Fruit fly (Drosophila melanogaster): ENCODE data around the gene VhaPPA1-1.

VhaPPA1-1 gene

DNA sequence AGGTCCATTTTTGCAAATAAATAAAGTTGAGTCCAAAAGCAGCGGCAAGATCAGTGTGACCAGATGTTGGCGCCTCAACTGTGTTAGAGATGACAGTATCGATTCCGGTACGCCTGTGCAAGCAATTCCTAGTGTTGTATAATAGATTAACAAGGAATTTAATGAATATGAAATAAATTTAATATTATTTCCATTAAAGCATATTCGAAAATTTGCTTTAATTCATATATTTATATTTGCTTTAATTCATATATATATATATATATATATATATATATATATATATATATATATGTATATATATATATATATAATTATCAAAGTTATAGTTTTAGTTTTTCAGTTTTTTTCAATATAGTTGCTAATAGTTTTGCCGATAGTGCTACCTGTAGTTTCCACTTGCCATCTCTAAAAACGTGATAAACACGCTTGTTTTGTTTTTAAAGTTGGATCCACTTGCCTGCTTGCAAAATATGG lies 5.5 kb downstream of the VhaPPA1-1 start, which contains the start of the genes Nup93-2 and CG3817:
Nup93-2 (minus strand) TSS at position 93 of the 477 bp plus-strand sequence.
CG3817 (plus strand) TSS at position 460 of the 477 bp plus-strand sequence.
- no peak for TF ChIP-seq CG6808 (GFP tag; optimal IDR thresholded peaks at IDR 0.05)
- TF ChIP-seq CG7368 (GFP tag; optimal IDR thresholded peaks at IDR 0.05), result peak; percentile 18
- no peak for TF ChIP-seq fkh (GFP tag; optimal IDR thresholded peaks at IDR 0.05)
- TF ChIP-seq CG6276 (GFP tag; optimal IDR thresholded peaks at IDR 0.05), result no peak
- TF ChIP-seq Sox14 (GFP tag; optimal IDR thresholded peaks at IDR 0.05), result peak; percentile 23
- TF ChIP-seq CG11902 (GFP tag; optimal IDR thresholded peaks at IDR 0.05), result peak; percentile 46
- TF ChIP-seq Hr39 (GFP tag; optimal IDR thresholded peaks at IDR 0.05), result peak; percentile 52
- peak; percentile 40 for TF ChIP-seq acj6 (GFP tag; optimal IDR thresholded peaks at IDR 0.05)
- TF ChIP-seq CG8319 (GFP tag; optimal IDR thresholded peaks at IDR 0.05), result peak; percentile 48
- TF ChIP-seq CG6854 (GFP tag; optimal IDR thresholded peaks at IDR 0.05), result no peak
- TF ChIP-seq Gug (GFP tag; IDR thresholded peaks at IDR 0.05), result no peak
- peak; percentile 45 for TF ChIP-seq Eip75B (GFP tag; optimal IDR thresholded peaks at IDR 0.05)
- no peak for TF ChIP-seq pdm3 (GFP tag; optimal IDR thresholded peaks at IDR 0.05)
- no peak for TF ChIP-seq net (GFP tag; optimal IDR thresholded peaks at IDR 0.05)
- peak; percentile 72 for TF ChIP-seq lz (GFP tag; optimal IDR thresholded peaks at IDR 0.05)
- no peak for TF ChIP-seq Sox102F (GFP tag; optimal IDR thresholded peaks at IDR 0.05)
- 0 out of 2 replicates have a peak, but pooled peaks have one; percentile 33 for TF ChIP-seq CG11294 (GFP tag; IDR thresholded peaks at IDR 0.05)
- peak; percentile 92 for TF ChIP-seq Eip78C (GFP tag)
- TF ChIP-seq fd59A (GFP tag; optimal IDR thresholded peaks at IDR 0.05), result no peak
- no peak for TF ChIP-seq Hr4 (GFP tag; optimal IDR thresholded peaks at IDR 0.05)
- TF ChIP-seq topi (GFP tag; optimal IDR thresholded peaks at IDR 0.05), result peak; percentile 58
- peak; percentile 70 for TF ChIP-seq esn (GFP tag; optimal IDR thresholded peaks at IDR 0.05)
- TF ChIP-seq CG16779 (tag; optimal IDR thresholded peaks at IDR 0.05), result no peak
- TF ChIP-seq CG10631 (GFP tag; optimal IDR thresholded peaks at IDR 0.05), result no peak
- no peak for TF ChIP-seq CG11762 (GFP tag; optimal IDR thresholded peaks at IDR 0.05; ENCODE audit: insufficient read depth)
- TF ChIP-seq Ets21C (GFP tag; optimal IDR thresholded peaks at IDR 0.05), result peak; percentile 29
- TF ChIP-seq CG6163 (GFP tag; IDR thresholded peaks at IDR 0.05), result peak; percentile 68; the same call in 2 of the 3 replicates
- TF ChIP-seq achi (GFP tag; optimal IDR thresholded peaks at IDR 0.05), result no peak
- no peak for TF ChIP-seq CG4318 (GFP tag; optimal IDR thresholded peaks at IDR 0.05)
- TF ChIP-seq ss (GFP tag; optimal IDR thresholded peaks at IDR 0.05), result no peak
- no peak for TF ChIP-seq Hr38 (GFP tag; optimal IDR thresholded peaks at IDR 0.05)
- TF ChIP-seq dsx (GFP tag; optimal IDR thresholded peaks at IDR 0.05; ENCODE audit: poor library complexity, severe bottlenecking), result peak; percentile 64
- TF ChIP-seq CG10669 (GFP tag; optimal IDR thresholded peaks at IDR 0.05), result no peak
- TF ChIP-seq spab (GFP tag; optimal IDR thresholded peaks at IDR 0.05), result no peak
- no peak for TF ChIP-seq dac (GFP tag; optimal IDR thresholded peaks at IDR 0.05)
- peak; percentile 65 for TF ChIP-seq CG6792 (GFP tag; optimal IDR thresholded peaks at IDR 0.05)
- peak; percentile 48 for TF ChIP-seq Sox15 (GFP tag; optimal IDR thresholded peaks at IDR 0.05)
- TF ChIP-seq salr (GFP tag; optimal IDR thresholded peaks at IDR 0.05), result no peak
- no peak for TF ChIP-seq CG9139 (GFP tag; optimal IDR thresholded peaks at IDR 0.05)
- TF ChIP-seq CG31627 (GFP tag; optimal IDR thresholded peaks at IDR 0.05), result peak; percentile 37
- peak; percentile 61 for TF ChIP-seq CG34406 (GFP tag; optimal IDR thresholded peaks at IDR 0.05)
- peak; percentile 26; the same call in 1 of the 2 replicates for TF ChIP-seq CG15336 (GFP tag; IDR thresholded peaks at IDR 0.05)
- TF ChIP-seq Lpt (GFP tag; optimal IDR thresholded peaks at IDR 0.05), result no peak
- peak; percentile 40 for TF ChIP-seq cyc (GFP tag; optimal IDR thresholded peaks at IDR 0.05)
- TF ChIP-seq CG8632 (GFP tag; optimal IDR thresholded peaks at IDR 0.05), result peak; percentile 67
- no peak for TF ChIP-seq OdsH (GFP tag; optimal IDR thresholded peaks at IDR 0.05)
- no peak for TF ChIP-seq Eip93F (GFP tag; optimal IDR thresholded peaks at IDR 0.05)
- TF ChIP-seq eg (GFP tag; IDR thresholded peaks at IDR 0.05), result peak; percentile 67; the same call in 1 of the 3 replicates
- TF ChIP-seq CG3919 (GFP tag; optimal IDR thresholded peaks at IDR 0.05), result peak; percentile 49
- TF ChIP-seq Smox (GFP tag; optimal IDR thresholded peaks at IDR 0.05), result no peak
- no peak for TF ChIP-seq Blimp-1 (GFP tag; optimal IDR thresholded peaks at IDR 0.05)
- peak; percentile 78 for TF ChIP-seq CG3032 (tag; optimal IDR thresholded peaks at IDR 0.05)

Data from whole organism, prepupa.